Worm (Caenorhabditis elegans) whole organism, L2 larva: Measurements from ENCODE around the gene nos-3.

Experiments used
- aly-2 ChIP-seq: fragments of 150-350 bp; optimal IDR thresholded peaks from 2 replicates; lab custom pipeline; 2014; ENCODE audit warnings: missing biosample characterization, missing genetic modification characterization
- fos-1 ChIP-seq: fragments of 150-350 bp; optimal IDR thresholded peaks from 2 replicates; lab custom pipeline; 2014; ENCODE audit warnings: missing biosample characterization, missing genetic modification characterization
- lin-13 ChIP-seq: fragments of 150-350 bp; optimal IDR thresholded peaks from 2 replicates; lab custom pipeline; 2014; ENCODE audit warnings: missing biosample characterization, missing genetic modification reagents, missing genetic modification characterization
- mbf-1 ChIP-seq: sonication (generic microtip); optimal IDR thresholded peaks from 2 replicates; lab custom pipeline; 2017; ENCODE audit warnings: missing biosample characterization, missing genetic modification characterization
- nhr-21 ChIP-seq: fragments of 150-350 bp; optimal IDR thresholded peaks from 2 replicates; lab custom pipeline; 2014; ENCODE audit warnings: missing biosample characterization, missing genetic modification characterization
- nhr-6 ChIP-seq: fragments of 150-350 bp; optimal IDR thresholded peaks from 2 replicates; lab custom pipeline; 2014; ENCODE audit warnings: missing biosample characterization, missing genetic modification characterization
- zag-1 ChIP-seq: fragments of 150-350 bp; optimal IDR thresholded peaks from 2 replicates; lab custom pipeline; 2014; ENCODE audit warnings: missing biosample characterization, missing genetic modification characterization
- ztf-1 ChIP-seq: fragments of 200-800 bp; sonication (Bioruptor generic); conservative IDR thresholded peaks from 2 replicates; pipeline ENCODE4 v1.3.6; 2022; ENCODE audit warnings: missing genetic modification characterization, missing compliant biosample characterization

DNA sequence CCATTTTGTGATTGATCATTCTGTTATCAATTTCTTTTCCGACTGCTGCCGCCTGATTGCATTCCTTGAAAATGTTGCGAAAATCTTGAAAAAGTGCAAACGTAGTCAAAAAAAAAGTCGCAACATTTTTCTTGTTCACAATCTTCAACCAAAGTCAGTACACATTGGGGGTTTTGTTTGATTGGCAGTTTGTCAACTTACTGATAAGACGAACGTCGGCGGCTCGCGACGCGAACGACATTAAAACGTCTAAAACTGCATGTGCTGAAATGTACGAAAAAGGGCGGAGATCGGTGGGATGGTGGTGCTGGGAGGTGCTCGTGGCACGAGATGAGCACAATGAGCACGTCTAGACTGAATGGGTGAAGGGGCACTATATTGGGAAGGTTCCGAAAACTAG lies 7.3 kb upstream of the nos-3 start:
- TF ChIP-seq lin-13 (GFP tag; lab: Kevin White, UChicago), result no peak
- no peak for TF ChIP-seq nhr-6 (tag; lab: Kevin White, UChicago)
- no peak for TF ChIP-seq ztf-1 (GFP tag; lab: Robert Waterston, UW)
- no peak for TF ChIP-seq aly-2 (tag; lab: Kevin White, UChicago)
- TF ChIP-seq mbf-1, result no peak
- no peak for TF ChIP-seq zag-1 (tag; lab: Kevin White, UChicago)
- peak; percentile 81 for TF ChIP-seq fos-1
- TF ChIP-seq nhr-21 (tag; lab: Kevin White, UChicago), result no peak
